Worm (Caenorhabditis elegans) whole organism, L2 larva: Measurements from ENCODE around the gene hcf-1.

Source experiments
- C34F6.9 ChIP-seq: fragments of 150-350 bp; optimal IDR thresholded peaks from 2 replicates; lab custom pipeline; 2014; ENCODE audit warnings: missing biosample characterization, missing genetic modification characterization
- R02D3.7 ChIP-seq: fragments of 150-350 bp; optimal IDR thresholded peaks from 2 replicates; lab custom pipeline; 2014; ENCODE audit warnings: missing biosample characterization, missing genetic modification characterization
- ZK546.5 ChIP-seq: sonication (generic microtip); optimal IDR thresholded peaks from 2 replicates; lab custom pipeline; 2017; ENCODE audit warnings: missing biosample characterization, missing genetic modification characterization
- alr-1 ChIP-seq: fragments of 150-350 bp; optimal IDR thresholded peaks from 2 replicates; lab custom pipeline; 2014; ENCODE audit warnings: missing biosample characterization, missing genetic modification characterization
- aly-2 ChIP-seq: fragments of 150-350 bp; optimal IDR thresholded peaks from 2 replicates; lab custom pipeline; 2014; ENCODE audit warnings: missing biosample characterization, missing genetic modification characterization
- ama-1 ChIP-seq: fragments of 150-350 bp; optimal IDR thresholded peaks from 2 replicates; lab custom pipeline; 2018; ENCODE audit warnings: inconsistent platforms
- ceh-82 ChIP-seq: fragments of 150-350 bp; optimal IDR thresholded peaks from 2 replicates; lab custom pipeline; 2014; ENCODE audit warnings: missing biosample characterization, missing genetic modification characterization
- dmd-4 ChIP-seq: sonication (generic microtip); optimal IDR thresholded peaks from 2 replicates; lab custom pipeline; 2017; ENCODE audit warnings: missing biosample characterization, missing genetic modification characterization
- egl-27 ChIP-seq: sonication (generic microtip); optimal IDR thresholded peaks from 3 replicates; lab custom pipeline; 2017; ENCODE audit warnings: missing biosample characterization, missing genetic modification reagents, missing genetic modification characterization
- fos-1 ChIP-seq: fragments of 150-350 bp; optimal IDR thresholded peaks from 2 replicates; lab custom pipeline; 2014; ENCODE audit warnings: missing biosample characterization, missing genetic modification characterization
- gmeb-1 ChIP-seq: fragments of 150-350 bp; optimal IDR thresholded peaks from 2 replicates; lab custom pipeline; 2014; ENCODE audit warnings: missing biosample characterization, missing genetic modification characterization
- lin-11 ChIP-seq: fragments of 150-350 bp; sonication (generic microtip); optimal IDR thresholded peaks from 2 replicates; lab custom pipeline; 2014; ENCODE audit warnings: missing biosample characterization, missing genetic modification characterization, inconsistent platforms, mixed read lengths
- lin-39 ChIP-seq: fragments of 150-350 bp; optimal IDR thresholded peaks from 2 replicates; lab custom pipeline; 2014; ENCODE audit warnings: missing biosample characterization, missing genetic modification reagents, missing genetic modification characterization
- mab-5 ChIP-seq: fragments of 150-350 bp; optimal IDR thresholded peaks from 2 replicates; lab custom pipeline; 2014; ENCODE audit warnings: missing biosample characterization, missing genetic modification characterization
- mbf-1 ChIP-seq: sonication (generic microtip); optimal IDR thresholded peaks from 2 replicates; lab custom pipeline; 2017; ENCODE audit warnings: missing biosample characterization, missing genetic modification characterization
- mdl-1 ChIP-seq, 2 experiments: fragments of 150-350 bp in 1 of 2; sonication (generic microtip) in 1 of 2; optimal IDR thresholded peaks; 2 replicates each; lab custom pipeline; 2017; ENCODE audit warnings: missing biosample characterization in 2 of 2, missing genetic modification characterization in 2 of 2
- nhr-10 ChIP-seq: sonication (generic microtip); optimal IDR thresholded peaks from 2 replicates; lab custom pipeline; 2017; ENCODE audit warnings: missing biosample characterization, missing genetic modification characterization
- nhr-12 ChIP-seq: fragments of 150-350 bp; optimal IDR thresholded peaks from 2 replicates; lab custom pipeline; 2014; ENCODE audit warnings: missing biosample characterization, missing genetic modification characterization
- nhr-237 ChIP-seq: fragments of 150-350 bp; optimal IDR thresholded peaks from 2 replicates; lab custom pipeline; 2014; ENCODE audit warnings: missing biosample characterization, missing genetic modification characterization
- nhr-25 ChIP-seq: fragments of 150-350 bp; sonication (generic microtip); optimal IDR thresholded peaks from 3 replicates; lab custom pipeline; 2014; ENCODE audit warnings: missing biosample characterization, missing genetic modification characterization
- peb-1 ChIP-seq: fragments of 150-350 bp; optimal IDR thresholded peaks from 2 replicates; lab custom pipeline; 2014; ENCODE audit warnings: missing biosample characterization, missing genetic modification characterization
- sem-4 ChIP-seq: fragments of 150-350 bp; optimal IDR thresholded peaks from 2 replicates; lab custom pipeline; 2014; ENCODE audit warnings: missing biosample characterization, missing genetic modification reagents, missing genetic modification characterization
- sma-9 ChIP-seq, 2 experiments: fragments of 150-350 bp in 1 of 2; sonication (generic microtip) in 1 of 2; optimal IDR thresholded peaks; 2 replicates each; lab custom pipeline; 2014 to 2016; ENCODE audit warnings: missing genetic modification characterization in 2 of 2, mild to moderate bottlenecking in 1 of 2, missing biosample characterization in 1 of 2, missing compliant biosample characterization in 1 of 2, missing genetic modification reagents in 1 of 2, moderate library complexity in 1 of 2
- snpc-4 ChIP-seq: fragments of 150-350 bp; optimal IDR thresholded peaks from 2 replicates; lab custom pipeline; 2014; ENCODE audit warnings: missing biosample characterization, missing genetic modification characterization
- unc-39 ChIP-seq: fragments of 150-350 bp; optimal IDR thresholded peaks from 2 replicates; lab custom pipeline; 2014; ENCODE audit warnings: missing biosample characterization, missing genetic modification characterization
- unc-55 ChIP-seq: fragments of 150-350 bp; sonication (generic microtip); optimal IDR thresholded peaks from 3 replicates; lab custom pipeline; 2014; ENCODE audit warnings: missing biosample characterization, missing genetic modification reagents, missing genetic modification characterization
- zag-1 ChIP-seq: fragments of 150-350 bp; optimal IDR thresholded peaks from 2 replicates; lab custom pipeline; 2014; ENCODE audit warnings: missing biosample characterization, missing genetic modification characterization
- ztf-1 ChIP-seq: fragments of 200-800 bp; sonication (Bioruptor generic); conservative IDR thresholded peaks from 2 replicates; pipeline ENCODE4 v1.3.6; 2022; ENCODE audit warnings: missing genetic modification characterization, missing compliant biosample characterization
- ztf-11 ChIP-seq: sonication (generic microtip); optimal IDR thresholded peaks from 2 replicates; lab custom pipeline; 2017; ENCODE audit warnings: missing biosample characterization, missing genetic modification characterization
- ztf-4 ChIP-seq: fragments of 150-350 bp; optimal IDR thresholded peaks from 2 replicates; lab custom pipeline; 2014; ENCODE audit warnings: missing biosample characterization, missing genetic modification characterization

The hcf-1 gene

DNA sequence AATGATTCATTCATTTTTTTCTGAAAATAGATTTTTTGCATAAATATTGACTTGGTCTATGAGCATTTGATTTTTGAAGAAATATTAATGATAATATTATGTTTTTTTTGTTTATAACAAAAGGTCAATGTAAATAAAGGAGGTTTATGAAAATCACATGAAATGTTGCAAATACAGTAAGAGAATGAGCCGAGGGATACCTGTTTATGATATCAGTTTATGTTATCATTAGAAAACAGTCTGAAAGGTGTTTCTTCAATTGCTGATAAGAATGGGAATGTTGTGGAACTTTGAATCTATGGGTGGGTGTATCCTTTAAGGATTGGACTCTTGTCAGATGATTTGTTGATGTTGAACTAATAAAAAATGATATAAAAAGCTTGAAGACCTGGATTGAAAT, 39.9 kb downstream of the hcf-1 start:
- TF ChIP-seq nhr-25 (tag; lab: Kevin White, UChicago) (no peak), unc-55 (no peak), peb-1 (tag; lab: Kevin White, UChicago) (no peak), alr-1 (tag; lab: Kevin White, UChicago) (no peak), sem-4 (no peak), zag-1 (tag; lab: Kevin White, UChicago) (no peak), egl-27 (tag; lab: Kevin White, UChicago) (no peak), nhr-12 (tag; lab: Kevin White, UChicago) (no peak), ZK546.5 (tag; lab: Kevin White, UChicago) (no peak), sma-9 (GFP tag; optimal IDR thresholded peaks at IDR 0.05; lab: Kevin White, UChicago) (no peak), sma-9 (tag; optimal IDR thresholded peaks at IDR 0.05; lab: Kevin White, UChicago) (no peak), nhr-10 (tag; lab: Kevin White, UChicago) (no peak), unc-39 (tag; lab: Kevin White, UChicago) (no peak)

DNA sequence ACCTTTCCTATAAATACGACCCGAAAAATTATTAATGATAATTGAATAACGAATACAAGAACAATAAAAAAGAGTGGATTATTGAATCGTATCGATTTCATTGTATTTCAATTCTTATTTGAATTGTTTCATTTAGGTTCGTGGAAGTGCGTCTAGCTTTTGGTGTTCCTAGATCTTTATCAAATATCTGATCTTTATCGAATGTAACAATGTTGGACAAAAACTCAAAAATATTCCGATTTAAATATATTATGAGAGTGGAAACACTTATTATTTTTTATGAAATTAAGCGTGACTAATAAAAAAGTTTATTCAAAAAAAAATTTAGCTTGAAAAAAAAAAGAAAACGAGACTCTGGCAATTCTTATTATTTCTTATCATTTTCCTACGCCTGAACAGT, 42.1 kb downstream of the hcf-1 start, which contains the start of the genes C50F7.9 and C50F7.3:
Gene C50F7.9, minus strand, starts transcription at position 101 of the 400 bp plus-strand sequence.
Gene C50F7.3, plus strand, starts transcription at position 370 of the 400 bp plus-strand sequence.
- TF ChIP-seq dmd-4 (tag; lab: Kevin White, UChicago) (no peak), aly-2 (tag; lab: Kevin White, UChicago) (no peak), ztf-4 (no peak), alr-1 (tag; lab: Kevin White, UChicago) (no peak), lin-11 (no peak), C34F6.9 (tag; lab: Kevin White, UChicago) (no peak), mdl-1 (tag; optimal IDR thresholded peaks at IDR 0.05; lab: Kevin White, UChicago) (no peak), nhr-237 (no peak), lin-39 (no peak), fos-1 (tag; lab: Kevin White, UChicago) (no peak), mbf-1 (tag; lab: Kevin White, UChicago) (no peak), zag-1 (tag; lab: Kevin White, UChicago) (no peak)

DNA sequence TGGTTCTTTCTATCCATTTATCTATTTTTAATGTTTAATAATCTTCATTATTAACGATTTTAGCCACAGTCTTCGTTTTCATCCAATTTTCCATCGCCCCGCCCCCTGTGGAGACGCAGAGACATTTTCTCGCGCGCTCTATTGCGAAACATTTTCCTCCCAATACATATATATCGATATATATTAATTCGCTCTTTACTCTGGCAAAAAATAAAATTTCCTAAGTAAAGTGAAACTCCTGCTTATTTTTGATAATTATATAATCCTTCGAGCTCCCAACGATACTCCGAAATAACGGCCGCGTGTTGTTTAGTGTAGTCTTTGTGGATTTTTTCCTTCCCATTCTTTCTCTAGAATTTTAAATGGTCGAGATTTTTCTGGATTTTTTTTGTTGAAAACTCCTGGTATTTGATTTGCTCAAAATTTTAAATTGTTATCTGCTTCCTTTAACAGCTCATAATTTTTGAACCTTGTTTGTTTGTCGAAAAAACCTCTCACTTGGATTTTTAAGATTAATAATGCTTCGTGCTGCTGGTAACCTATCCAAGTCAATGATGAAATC, 45.6 kb downstream of the hcf-1 start, which contains the start of gene sucg-1:
Gene sucg-1, plus strand, starts transcription at position 512 of the 562 bp plus-strand sequence.
- no peak for TF ChIP-seq R02D3.7 (tag; lab: Kevin White, UChicago)
- TF ChIP-seq unc-55 = peak; percentile 50
- TF ChIP-seq, all 48 proteins: peak for 1

DNA sequence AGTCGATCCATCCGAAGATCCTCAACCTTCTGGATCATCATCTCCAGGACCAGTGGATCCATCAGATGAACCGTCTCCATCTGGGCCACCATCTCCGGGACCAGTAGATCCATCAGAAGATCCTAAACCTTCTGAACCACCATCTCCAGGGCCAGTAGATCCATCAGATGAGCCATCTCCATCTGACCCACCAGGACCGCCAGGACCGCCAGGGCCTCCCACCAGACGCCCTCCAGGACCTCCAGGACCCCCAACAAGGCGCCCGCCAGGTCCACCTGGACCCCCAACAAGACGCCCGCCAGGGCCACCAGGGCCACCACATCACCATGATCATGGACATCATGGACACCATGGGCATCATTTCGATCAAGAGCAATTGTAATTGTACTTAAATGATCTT, 46.8 kb downstream of the hcf-1 start:
- TF ChIP-seq nhr-12 (tag; lab: Kevin White, UChicago) (no peak), mdl-1 (tag; optimal IDR thresholded peaks at IDR 0.05; lab: Kevin White, UChicago) (no peak), ama-1 (lab: Kevin White, UChicago) (no peak), ztf-4 (no peak), snpc-4 (tag; lab: Kevin White, UChicago) (no peak), gmeb-1 (no peak), ceh-82 (no peak), ztf-1 (GFP tag; lab: Robert Waterston, UW) (no peak)

DNA sequence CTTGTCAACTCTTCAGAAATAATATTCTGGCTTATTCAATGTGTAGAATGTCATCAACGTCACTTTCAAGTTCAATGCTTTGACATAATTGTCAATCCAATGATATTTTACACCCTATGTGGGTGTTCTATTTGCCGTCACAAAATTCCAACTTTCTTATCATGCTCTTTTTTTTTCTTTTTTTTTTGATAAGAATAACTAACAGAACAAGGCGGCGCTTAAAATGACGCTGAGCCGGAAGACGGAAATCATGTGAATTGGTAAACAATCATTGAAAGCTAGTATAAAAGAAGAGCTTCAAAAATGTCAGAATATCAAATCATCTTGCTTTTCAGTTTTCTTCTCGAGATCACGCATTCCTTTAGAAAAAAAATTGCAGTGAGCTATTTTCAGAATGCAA, 47.8 kb downstream of the hcf-1 start, which contains the start of gene C50F7.5:
Gene C50F7.5, plus strand, starts transcription at position 395 of the 400 bp plus-strand sequence.
- TF ChIP-seq lin-39 (no peak), fos-1 (tag; lab: Kevin White, UChicago) (peak; percentile 71)

DNA sequence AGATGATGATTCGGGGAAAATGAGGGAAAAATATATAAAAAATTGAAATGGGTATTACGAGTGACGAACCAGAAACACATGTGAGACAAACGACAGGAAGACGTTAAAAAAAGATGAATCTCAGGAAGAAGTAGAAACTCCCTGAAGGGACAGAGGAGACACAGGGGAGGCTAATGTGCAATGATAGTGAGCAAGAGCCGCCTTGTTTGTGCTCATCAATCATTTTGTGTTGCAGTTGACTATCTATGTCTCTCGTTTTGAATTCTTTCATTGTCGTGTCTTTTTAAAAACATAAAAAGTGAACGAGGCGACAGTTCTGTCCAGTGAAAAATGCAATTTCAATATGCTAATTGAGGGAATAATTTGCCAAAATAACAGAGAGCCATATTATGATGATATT, 49.2 kb downstream of the hcf-1 start:
- TF ChIP-seq R02D3.7 (tag; lab: Kevin White, UChicago) = no peak
- no peak for TF ChIP-seq nhr-10 (tag; lab: Kevin White, UChicago)
- TF ChIP-seq unc-55 = peak; percentile 32
- no peak for TF ChIP-seq alr-1 (tag; lab: Kevin White, UChicago)
- TF ChIP-seq ztf-11 (tag; lab: Kevin White, UChicago) = no peak
- no peak for TF ChIP-seq sem-4
- peak; percentile 64 for TF ChIP-seq mab-5 (tag; lab: Kevin White, UChicago)
- TF ChIP-seq lin-39 = no peak
- no peak for TF ChIP-seq mbf-1 (tag; lab: Kevin White, UChicago)
